Fruit fly (Drosophila melanogaster) whole organism, pupa: ENCODE data around the gene Hecw.

ENCODE experiments used
- CG10348 ChIP-seq: fragments of 200-800 bp; sonication (Bioruptor generic); IDR thresholded peaks from 2 replicates; pipeline ENCODE4 v1.3.6; 2022; ENCODE audit warnings: missing biosample characterization, missing genetic modification characterization
- CG12605 ChIP-seq: fragments of 200-800 bp; sonication (Bioruptor generic); IDR thresholded peaks from 2 replicates; pipeline ENCODE4 v1.3.6; 2022; ENCODE audit warnings: missing biosample characterization, missing genetic modification characterization
- CG13204 ChIP-seq: fragments of 200-800 bp; sonication (Bioruptor generic); optimal IDR thresholded peaks from 2 replicates; lab custom pipeline; 2018; ENCODE audit warnings: missing biosample characterization, mild to moderate bottlenecking, missing genetic modification characterization, moderate library complexity
- CG14655 ChIP-seq: fragments of 200-800 bp; sonication (Bioruptor generic); optimal IDR thresholded peaks from 3 replicates; lab custom pipeline; 2017; ENCODE audit warnings: mild to moderate bottlenecking, missing biosample characterization, missing genetic modification reagents, missing genetic modification characterization
- CG15710 ChIP-seq: fragments of 200-800 bp; sonication (Bioruptor generic); optimal IDR thresholded peaks from 2 replicates; lab custom pipeline; 2018; ENCODE audit warnings: missing biosample characterization, mild to moderate bottlenecking, missing genetic modification characterization, moderate library complexity
- CG17806 ChIP-seq: fragments of 200-800 bp; sonication (Bioruptor generic); optimal IDR thresholded peaks from 2 replicates; lab custom pipeline; 2018; ENCODE audit warnings: missing biosample characterization, mild to moderate bottlenecking, missing genetic modification characterization, moderate library complexity
- CG32121 ChIP-seq: fragments of 200-800 bp; sonication (Bioruptor generic); IDR thresholded peaks from 2 replicates; pipeline ENCODE4 v1.3.6; 2022; ENCODE audit warnings: missing biosample characterization, missing genetic modification characterization
- CG34367 ChIP-seq: fragments of 200-800 bp; sonication (Bioruptor generic); optimal IDR thresholded peaks from 2 replicates; lab custom pipeline; 2018; ENCODE audit warnings: missing biosample characterization, mild to moderate bottlenecking, missing genetic modification characterization
- CG4496 ChIP-seq: fragments of 200-800 bp; sonication (Bioruptor generic); IDR thresholded peaks from 3 replicates; pipeline ENCODE4 v1.3.6; 2022; ENCODE audit warnings: missing biosample characterization, missing genetic modification characterization
- CG8159 ChIP-seq: fragments of 200-800 bp; sonication (Bioruptor generic); optimal IDR thresholded peaks from 3 replicates; lab custom pipeline; 2018; ENCODE audit warnings: missing biosample characterization, mild to moderate bottlenecking, missing genetic modification characterization, moderate library complexity
- CG8301 ChIP-seq: fragments of 200-800 bp; sonication (Bioruptor generic); optimal IDR thresholded peaks from 2 replicates; lab custom pipeline; 2018; ENCODE audit warnings: missing biosample characterization, mild to moderate bottlenecking, missing genetic modification characterization
- CG9948 ChIP-seq: fragments of 200-800 bp; sonication (Bioruptor generic); optimal IDR thresholded peaks from 2 replicates; lab custom pipeline; 2018; ENCODE audit warnings: missing biosample characterization, mild to moderate bottlenecking, missing genetic modification characterization, moderate library complexity
- D1 ChIP-seq: fragments of 200-800 bp; sonication (Bioruptor generic); optimal IDR thresholded peaks from 2 replicates; lab custom pipeline; 2018; ENCODE audit warnings: missing biosample characterization, mild to moderate bottlenecking, missing genetic modification characterization, moderate library complexity
- EcR ChIP-seq: fragments of 200-800 bp; sonication (Bioruptor generic); optimal IDR thresholded peaks from 3 replicates; lab custom pipeline; 2019; ENCODE audit warnings: missing biosample characterization, missing genetic modification characterization, mild to moderate bottlenecking, moderate library complexity, missing genetic modification reagents
- Ets98B ChIP-seq: fragments of 200-800 bp; sonication (Bioruptor generic); IDR thresholded peaks from 2 replicates; pipeline ENCODE4 v1.3.6; 2022; ENCODE audit warnings: missing biosample characterization, missing genetic modification characterization
- Pif1A ChIP-seq: fragments of 200-800 bp; sonication (Bioruptor generic); optimal IDR thresholded peaks from 3 replicates; lab custom pipeline; 2016; ENCODE audit warnings: missing biosample characterization, missing genetic modification characterization
- Pif1B ChIP-seq: fragments of 200-800 bp; sonication (Bioruptor generic); optimal IDR thresholded peaks from 3 replicates; lab custom pipeline; 2016; ENCODE audit warnings: missing biosample characterization, missing genetic modification characterization
- Snoo ChIP-seq: fragments of 200-800 bp; sonication (Bioruptor generic); optimal IDR thresholded peaks from 3 replicates; lab custom pipeline; 2017; ENCODE audit warnings: missing biosample characterization, mild to moderate bottlenecking, missing genetic modification characterization, inconsistent platforms
- fd96Ca ChIP-seq: fragments of 200-800 bp; sonication (Bioruptor generic); IDR thresholded peaks from 3 replicates; pipeline ENCODE4 v1.3.6; 2022; ENCODE audit warnings: missing biosample characterization, missing genetic modification characterization
- gl ChIP-seq: fragments of 200-800 bp; sonication (Bioruptor generic); optimal IDR thresholded peaks from 2 replicates; lab custom pipeline; 2018; ENCODE audit warnings: missing biosample characterization, mild to moderate bottlenecking, missing genetic modification characterization
- rn ChIP-seq: fragments of 200-800 bp; sonication (Bioruptor generic); IDR thresholded peaks from 2 replicates; pipeline ENCODE4 v1.3.6; 2022; ENCODE audit warnings: missing biosample characterization, missing genetic modification characterization

The Hecw gene

DNA sequence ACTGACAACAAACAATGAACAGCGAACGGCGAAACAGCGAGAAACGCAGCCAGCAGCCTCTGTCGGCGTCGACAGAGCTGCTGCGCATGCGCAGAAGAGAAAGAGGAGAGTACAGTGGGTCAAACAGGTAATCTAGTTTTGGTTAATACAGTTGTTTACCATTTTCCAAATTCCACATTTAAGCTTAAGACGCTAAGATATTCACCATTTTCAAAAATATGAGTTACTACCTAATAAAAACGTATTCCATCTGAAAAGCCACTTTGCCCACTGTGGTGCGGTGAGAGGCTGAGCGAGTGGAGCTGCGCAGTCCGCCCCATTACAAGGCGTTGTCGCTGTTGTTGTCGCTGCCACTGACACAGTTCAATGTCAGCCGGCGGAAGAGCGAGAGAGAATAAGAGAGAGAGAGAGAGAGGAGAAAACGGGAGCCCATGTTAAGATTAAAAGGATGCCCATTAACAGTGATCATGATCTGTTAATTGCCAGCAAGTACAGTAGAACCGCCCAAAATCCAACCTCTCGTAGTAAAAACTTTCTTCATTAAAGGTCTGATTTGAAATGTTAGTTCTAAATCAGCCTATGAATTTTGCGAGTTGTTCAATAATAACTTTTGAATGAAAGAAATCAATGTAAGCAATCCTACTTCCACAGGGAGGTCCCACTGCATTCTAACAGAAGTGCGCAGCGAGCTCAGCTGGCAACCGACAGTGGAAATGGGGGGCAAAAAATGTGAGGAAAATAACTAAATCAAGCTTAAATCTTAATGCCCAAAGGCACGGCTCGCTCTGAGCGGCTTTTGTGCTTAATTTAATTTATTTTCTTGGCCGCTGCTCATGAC lies 42.2 kb downstream of the Hecw start:
- TF ChIP-seq CG12605 (GFP tag; lab: Robert Waterston, UW) = peak; percentile 97
- peak; percentile 97 for TF ChIP-seq CG8159 (tag; lab: Kevin White, UChicago)
- TF ChIP-seq rn (GFP tag; lab: Robert Waterston, UW) = peak; percentile 96
- peak; percentile 85 for TF ChIP-seq CG10348
- peak; percentile 97 for TF ChIP-seq Pif1A
- TF ChIP-seq CG13204 = peak; percentile 97
- peak; percentile 98 for TF ChIP-seq EcR (GFP tag; lab: Kevin White, UChicago)
- peak; percentile 96 for TF ChIP-seq CG32121 (GFP tag; lab: Robert Waterston, UW)
- peak; percentile 98 for TF ChIP-seq Pif1B (GFP tag; lab: Kevin White, UChicago)
- peak; percentile 98 for TF ChIP-seq CG34367 (tag; lab: Kevin White, UChicago)
- TF ChIP-seq CG4496 (GFP tag; lab: Robert Waterston, UW) = peak; percentile 99
- TF ChIP-seq Snoo (tag; lab: Kevin White, UChicago) = peak; percentile 98
- peak; percentile 97 for TF ChIP-seq CG9948 (tag; lab: Kevin White, UChicago)
- peak; percentile 98 for TF ChIP-seq fd96Ca (GFP tag; lab: Robert Waterston, UW)
- TF ChIP-seq CG14655 = peak; percentile 99
- peak; percentile 98 for TF ChIP-seq CG15710 (tag; lab: Kevin White, UChicago)
- TF ChIP-seq gl (tag; lab: Kevin White, UChicago) = peak; percentile 96
- peak; percentile 82 for TF ChIP-seq D1 (tag; lab: Kevin White, UChicago)
- peak; percentile 98 for TF ChIP-seq Ets98B
- TF ChIP-seq CG17806 (tag; lab: Kevin White, UChicago) = peak; percentile 96
- peak; percentile 98 for TF ChIP-seq CG8301 (tag; lab: Kevin White, UChicago)

DNA sequence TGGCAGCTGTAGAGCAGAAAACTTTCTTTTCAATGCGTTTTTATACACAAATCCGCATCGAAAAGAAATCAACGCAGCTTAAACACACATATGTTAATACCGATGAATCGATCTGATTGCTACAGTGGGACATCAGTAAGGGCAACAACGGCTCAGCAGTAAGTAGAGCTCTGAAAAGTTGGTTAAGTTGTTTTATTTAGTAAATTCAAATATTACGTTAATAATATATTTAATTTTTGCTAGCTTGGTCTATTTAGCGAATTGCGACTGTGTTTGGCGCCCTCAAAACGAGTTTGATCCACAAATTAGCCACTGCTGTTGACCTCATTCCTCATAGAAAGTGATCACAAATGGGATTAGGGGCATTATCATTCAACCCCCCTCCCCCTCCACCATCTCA lies 43.3 kb downstream of the Hecw start:
- TF ChIP-seq Ets98B (0 out of 2 replicates have a peak, but pooled peaks have one; percentile 16), CG13204 (no peak), Snoo (tag; lab: Kevin White, UChicago) (peak; percentile 7), fd96Ca (GFP tag; lab: Robert Waterston, UW) (peak; percentile 41; the same call in 1 of the 3 replicates), CG34367 (tag; lab: Kevin White, UChicago) (peak; percentile 7), rn (GFP tag; lab: Robert Waterston, UW) (no peak), gl (tag; lab: Kevin White, UChicago) (peak; percentile 1), CG4496 (GFP tag; lab: Robert Waterston, UW) (peak; percentile 50; the same call in 2 of the 3 replicates), D1 (tag; lab: Kevin White, UChicago) (no peak), CG15710 (tag; lab: Kevin White, UChicago) (peak; percentile 52), CG10348 (no peak), Pif1B (GFP tag; lab: Kevin White, UChicago) (peak; percentile 9), Pif1A (no peak), CG8159 (tag; lab: Kevin White, UChicago) (peak; percentile 35), CG17806 (tag; lab: Kevin White, UChicago) (peak; percentile 46), EcR (GFP tag; lab: Kevin White, UChicago) (no peak), CG12605 (GFP tag; lab: Robert Waterston, UW) (no peak), CG8301 (tag; lab: Kevin White, UChicago) (peak; percentile 17), CG9948 (tag; lab: Kevin White, UChicago) (peak; percentile 29), CG14655 (peak; percentile 51), CG32121 (GFP tag; lab: Robert Waterston, UW) (no peak)

dm6 chrX:9653242-9653641 lies 44.5 kb downstream of the Hecw start:
- TF ChIP-seq CG17806 (tag; lab: Kevin White, UChicago) (no peak), CG10348 (no peak), rn (GFP tag; lab: Robert Waterston, UW) (no peak), CG15710 (tag; lab: Kevin White, UChicago) (no peak), CG34367 (tag; lab: Kevin White, UChicago) (no peak), CG13204 (no peak), CG32121 (GFP tag; lab: Robert Waterston, UW) (no peak), CG9948 (tag; lab: Kevin White, UChicago) (no peak), Snoo (tag; lab: Kevin White, UChicago) (no peak), gl (tag; lab: Kevin White, UChicago) (no peak), Ets98B (peak; percentile 42; the same call in 1 of the 2 replicates), EcR (GFP tag; lab: Kevin White, UChicago) (no peak), CG8159 (tag; lab: Kevin White, UChicago) (no peak), CG4496 (GFP tag; lab: Robert Waterston, UW) (peak; percentile 68; the same call in 2 of the 3 replicates), fd96Ca (GFP tag; lab: Robert Waterston, UW) (no peak), Pif1A (peak; percentile 50), D1 (tag; lab: Kevin White, UChicago) (no peak), Pif1B (GFP tag; lab: Kevin White, UChicago) (no peak), CG8301 (tag; lab: Kevin White, UChicago) (peak; percentile 63), CG14655 (peak; percentile 65), CG12605 (GFP tag; lab: Robert Waterston, UW) (no peak)

dm6 chrX:9653986-9654688 lies 45.4 kb downstream of the Hecw start:
- TF ChIP-seq CG14655 = peak; percentile 86
- no peak for TF ChIP-seq gl (tag; lab: Kevin White, UChicago)
- TF ChIP-seq fd96Ca (GFP tag; lab: Robert Waterston, UW) = 0 out of 3 replicates have a peak, but pooled peaks have one; percentile 18
- TF ChIP-seq Ets98B = no peak
- peak; percentile 44 for TF ChIP-seq CG15710 (tag; lab: Kevin White, UChicago)
- peak; percentile 35 for TF ChIP-seq CG17806 (tag; lab: Kevin White, UChicago)
- TF ChIP-seq CG8301 (tag; lab: Kevin White, UChicago) = peak; percentile 76
- TF ChIP-seq CG13204 = no peak
- peak; percentile 62 for TF ChIP-seq CG9948 (tag; lab: Kevin White, UChicago)
- TF ChIP-seq EcR (GFP tag; lab: Kevin White, UChicago) = peak; percentile 97
- peak; percentile 40 for TF ChIP-seq CG8159 (tag; lab: Kevin White, UChicago)
- TF ChIP-seq CG34367 (tag; lab: Kevin White, UChicago) = no peak
- TF ChIP-seq Snoo (tag; lab: Kevin White, UChicago) = no peak
- no peak for TF ChIP-seq rn (GFP tag; lab: Robert Waterston, UW)
